Fruit fly (Drosophila melanogaster): Measurements from ENCODE around the gene AIF.

Gene AIF

DNA sequence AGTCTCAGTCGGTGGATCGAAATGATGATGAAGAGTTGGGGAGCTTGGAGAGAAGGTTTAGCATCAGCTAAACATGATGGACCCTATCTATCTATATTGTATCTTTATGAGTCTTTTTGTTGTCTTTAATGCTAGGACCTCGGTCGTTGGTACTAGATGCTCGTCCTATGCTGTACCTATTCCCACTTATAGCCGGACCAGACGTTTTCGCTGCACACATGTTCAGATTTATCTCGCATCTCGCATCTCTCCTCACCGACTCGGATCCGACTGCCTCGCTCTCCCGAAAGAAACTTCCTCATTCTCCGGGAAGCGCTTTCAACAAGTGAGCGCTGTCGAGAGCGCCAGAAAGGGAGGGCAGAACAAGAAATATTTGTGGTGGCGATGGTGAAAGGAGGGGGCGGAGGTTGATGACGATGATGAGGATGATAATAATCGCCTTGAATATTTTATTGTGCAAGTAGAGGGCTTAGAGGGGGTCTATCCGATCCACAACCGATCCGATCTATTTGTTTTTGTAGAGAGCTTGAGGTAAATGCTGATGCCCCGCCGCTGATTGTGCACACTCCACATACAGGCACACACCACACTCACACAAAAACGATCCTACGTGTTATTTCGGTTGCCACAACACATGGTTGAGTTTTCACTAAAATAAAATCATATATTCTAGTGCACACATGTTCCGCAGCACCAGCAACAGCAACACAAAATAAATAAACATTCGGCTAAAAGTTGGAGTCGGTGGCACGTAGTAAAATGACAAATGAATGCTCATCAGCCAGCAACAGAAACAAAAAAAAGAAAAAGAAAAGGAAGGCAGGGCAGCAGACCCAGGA, 11.4 kb downstream of the AIF start (continued):
- peak; percentile 74 for TF ChIP-seq CG3919 (GFP tag; optimal IDR thresholded peaks at IDR 0.05)
- peak; percentile 65 for TF ChIP-seq spab (GFP tag; optimal IDR thresholded peaks at IDR 0.05)
- no peak for TF ChIP-seq Sox102F (GFP tag; optimal IDR thresholded peaks at IDR 0.05)
- TF ChIP-seq Hr39 (GFP tag; optimal IDR thresholded peaks at IDR 0.05): no peak
- TF ChIP-seq CG6792 (GFP tag; optimal IDR thresholded peaks at IDR 0.05): peak; percentile 50
- TF ChIP-seq CG6163 (GFP tag; IDR thresholded peaks at IDR 0.05): peak; percentile 68
- peak; percentile 15 for TF ChIP-seq CG8632 (GFP tag; optimal IDR thresholded peaks at IDR 0.05)
- no peak for TF ChIP-seq Hr38 (GFP tag; optimal IDR thresholded peaks at IDR 0.05)
- peak; percentile 74 for TF ChIP-seq CG10631 (GFP tag; optimal IDR thresholded peaks at IDR 0.05)
- no peak for TF ChIP-seq Sox15 (GFP tag; optimal IDR thresholded peaks at IDR 0.05)
- TF ChIP-seq Met (GFP tag; optimal IDR thresholded peaks at IDR 0.05): no peak
- no peak for TF ChIP-seq CG34406 (GFP tag; optimal IDR thresholded peaks at IDR 0.05)
- peak; percentile 45 for TF ChIP-seq dsx (GFP tag; optimal IDR thresholded peaks at IDR 0.05; ENCODE audit: poor library complexity, severe bottlenecking)
- TF ChIP-seq fd59A (GFP tag; optimal IDR thresholded peaks at IDR 0.05): peak; percentile 17
- peak; percentile 43 for TF ChIP-seq CG6276 (GFP tag; optimal IDR thresholded peaks at IDR 0.05)
- TF ChIP-seq Smox (GFP tag; optimal IDR thresholded peaks at IDR 0.05): no peak
- peak; percentile 13 for TF ChIP-seq CG16779 (tag; optimal IDR thresholded peaks at IDR 0.05)
- TF ChIP-seq Sox14 (GFP tag; optimal IDR thresholded peaks at IDR 0.05): peak; percentile 64
- TF ChIP-seq Eip93F (GFP tag; optimal IDR thresholded peaks at IDR 0.05): no peak
- TF ChIP-seq CG1621 (tag; optimal IDR thresholded peaks at IDR 0.05): peak; percentile 63
- no peak for TF ChIP-seq Blimp-1 (GFP tag; optimal IDR thresholded peaks at IDR 0.05)
- peak; percentile 36 for TF ChIP-seq OdsH (GFP tag; optimal IDR thresholded peaks at IDR 0.05)
- TF ChIP-seq CG15336 (GFP tag; IDR thresholded peaks at IDR 0.05): peak; percentile 67
- no peak for TF ChIP-seq CG11902 (GFP tag; optimal IDR thresholded peaks at IDR 0.05)
- TF ChIP-seq CG8119 (GFP tag; IDR thresholded peaks at IDR 0.05): peak; percentile 54; the same call in 2 of the 3 replicates
- no peak for TF ChIP-seq fd85E (GFP tag; optimal IDR thresholded peaks at IDR 0.05)
- TF ChIP-seq pdm3 (GFP tag; optimal IDR thresholded peaks at IDR 0.05): peak; percentile 30
- TF ChIP-seq Lpt (GFP tag; optimal IDR thresholded peaks at IDR 0.05): peak; percentile 42
- TF ChIP-seq Ets21C (GFP tag; optimal IDR thresholded peaks at IDR 0.05): no peak
- TF ChIP-seq vri (GFP tag; optimal IDR thresholded peaks at IDR 0.05): no peak

DNA sequence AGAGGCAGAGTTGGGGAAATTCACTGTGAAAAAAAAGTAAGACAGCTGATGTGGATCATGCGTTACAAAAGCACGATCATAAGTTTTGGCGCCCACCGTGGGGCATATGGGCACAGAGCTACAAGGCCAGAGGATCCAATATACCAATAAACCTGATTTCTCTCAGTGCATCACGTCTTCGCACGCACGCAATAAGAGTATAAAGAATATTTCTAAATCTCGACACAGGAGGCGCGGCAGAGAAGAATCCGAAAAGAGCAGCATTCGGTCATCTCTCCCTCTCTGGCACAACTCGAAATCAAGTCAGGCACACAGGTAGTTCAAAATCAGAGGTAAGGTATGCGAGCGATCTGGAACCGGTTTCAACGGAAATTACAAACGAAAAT, 12.0 kb downstream of the AIF start:
- TF ChIP-seq CG32006 (GFP tag; optimal IDR thresholded peaks at IDR 0.05) (peak; percentile 89), Sox102F (GFP tag; optimal IDR thresholded peaks at IDR 0.05) (peak; percentile 97), Blimp-1 (GFP tag; optimal IDR thresholded peaks at IDR 0.05) (peak; percentile 81), CG6808 (GFP tag; optimal IDR thresholded peaks at IDR 0.05) (peak; percentile 95), Ets96B (tag; optimal IDR thresholded peaks at IDR 0.05) (peak; percentile 93), CG11762 (GFP tag; optimal IDR thresholded peaks at IDR 0.05; ENCODE audit: insufficient read depth) (peak; percentile 84), CG10669 (GFP tag; optimal IDR thresholded peaks at IDR 0.05) (peak; percentile 93), fd59A (GFP tag; optimal IDR thresholded peaks at IDR 0.05) (peak; percentile 97), CG8319 (GFP tag; optimal IDR thresholded peaks at IDR 0.05) (peak; percentile 83), acj6 (GFP tag; optimal IDR thresholded peaks at IDR 0.05) (peak; percentile 88), Hr4 (GFP tag; optimal IDR thresholded peaks at IDR 0.05) (peak; percentile 89), fd85E (GFP tag; optimal IDR thresholded peaks at IDR 0.05) (peak; percentile 65), CG3919 (GFP tag; optimal IDR thresholded peaks at IDR 0.05) (peak; percentile 93), vri (GFP tag; optimal IDR thresholded peaks at IDR 0.05) (peak; percentile 91), Hr39 (GFP tag; optimal IDR thresholded peaks at IDR 0.05) (peak; percentile 96), CG8632 (GFP tag; optimal IDR thresholded peaks at IDR 0.05) (peak; percentile 86), CG10631 (GFP tag; optimal IDR thresholded peaks at IDR 0.05) (peak; percentile 96), CG4318 (GFP tag; optimal IDR thresholded peaks at IDR 0.05) (peak; percentile 75), eg (GFP tag; IDR thresholded peaks at IDR 0.05) (peak; percentile 91), dac (GFP tag; optimal IDR thresholded peaks at IDR 0.05) (peak; percentile 79), Gug (GFP tag; IDR thresholded peaks at IDR 0.05) (peak; percentile 89), CG9139 (GFP tag; optimal IDR thresholded peaks at IDR 0.05) (peak; percentile 89), CG15336 (GFP tag; IDR thresholded peaks at IDR 0.05) (peak; percentile 92), lz (GFP tag; optimal IDR thresholded peaks at IDR 0.05) (peak; percentile 97), OdsH (GFP tag; optimal IDR thresholded peaks at IDR 0.05) (peak; percentile 88), CG8119 (GFP tag; IDR thresholded peaks at IDR 0.05) (peak; percentile 92), CG6276 (GFP tag; optimal IDR thresholded peaks at IDR 0.05) (peak; percentile 76), net (GFP tag; optimal IDR thresholded peaks at IDR 0.05) (peak; percentile 85), spab (GFP tag; optimal IDR thresholded peaks at IDR 0.05) (peak; percentile 94), Met (GFP tag; optimal IDR thresholded peaks at IDR 0.05) (peak; percentile 97), topi (GFP tag; optimal IDR thresholded peaks at IDR 0.05) (peak; percentile 96), CG16779 (tag; optimal IDR thresholded peaks at IDR 0.05) (peak; percentile 85), Smox (GFP tag; optimal IDR thresholded peaks at IDR 0.05) (peak; percentile 93)
